Comparison of ENCODE assay signal across 6 fruit fly cellular contexts in genomic region chrX:12582984-12583869, dm6.
TF ChIP-seq lines count a peak whose summit lies in the region.

Pits (minus strand) TSS chrX:12583193.

- TF ChIP-seq CTCF in S2 (optimal IDR thresholded peaks at IDR 0.05; lab: Kevin White, UChicago) = peak; percentile 63 to 73
- TF ChIP-seq CTCF in whole organism, embryonic (GFP tag; optimal IDR thresholded peaks at IDR 0.05; lab: Kevin White, UChicago) = peak; percentile 65

TF ChIP-seq in whole organism, adult, 20 proteins besides CTCF, POLR2A, EP300 and RAD21 (continues in another document):
- TF ChIP-seq Crg-1 (GFP tag; optimal IDR thresholded peaks at IDR 0.05; lab: Kevin White, UChicago) = peak; percentile 8
- peak; percentile 98 for TF ChIP-seq Mnt (GFP tag; optimal IDR thresholded peaks at IDR 0.05; lab: Kevin White, UChicago)
- peak; percentile 8 for TF ChIP-seq CG12768 (GFP tag; optimal IDR thresholded peaks at IDR 0.05; lab: Kevin White, UChicago)
- peak; percentile 93 for TF ChIP-seq CG14711 (tag; optimal IDR thresholded peaks at IDR 0.05; lab: Kevin White, UChicago)
- TF ChIP-seq Clk (GFP tag; optimal IDR thresholded peaks at IDR 0.05; lab: Kevin White, UChicago) = no peak
- TF ChIP-seq toe (GFP tag; optimal IDR thresholded peaks at IDR 0.05; lab: Kevin White, UChicago) = no peak
- peak; percentile 75 for TF ChIP-seq CG7101 (tag; optimal IDR thresholded peaks at IDR 0.05; lab: Kevin White, UChicago)
- no peak for TF ChIP-seq kay (GFP tag; lab: Kevin White, UChicago; ENCODE audit: borderline replicate concordance)
- TF ChIP-seq CG1620 (GFP tag; optimal IDR thresholded peaks at IDR 0.05; lab: Kevin White, UChicago) = peak; percentile 66
- peak; percentile 76 for TF ChIP-seq tj (GFP tag; optimal IDR thresholded peaks at IDR 0.05; lab: Kevin White, UChicago)
- TF ChIP-seq CG33017 (tag; optimal IDR thresholded peaks at IDR 0.05; lab: Kevin White, UChicago) = no peak
- peak; percentile 87 for TF ChIP-seq bab1 (GFP tag; optimal IDR thresholded peaks at IDR 0.05; lab: Kevin White, UChicago)
- peak; percentile 55 for TF ChIP-seq ovo (GFP tag; optimal IDR thresholded peaks at IDR 0.05; lab: Kevin White, UChicago)
- no peak for TF ChIP-seq CG7045 (GFP tag; optimal IDR thresholded peaks at IDR 0.05; lab: Kevin White, UChicago)
- peak; percentile 49 for TF ChIP-seq pad (GFP tag; optimal IDR thresholded peaks at IDR 0.05; lab: Kevin White, UChicago)
- TF ChIP-seq CG11617 (GFP tag; optimal IDR thresholded peaks at IDR 0.05; lab: Kevin White, UChicago) = peak; percentile 54
- no peak for TF ChIP-seq cnc (optimal IDR thresholded peaks at IDR 0.05; lab: Kevin White, UChicago)
- peak; percentile 89 for TF ChIP-seq cic (GFP tag; optimal IDR thresholded peaks at IDR 0.05; lab: Kevin White, UChicago)

TF ChIP-seq in whole organism, embryonic, 481 proteins besides CTCF, POLR2A, EP300 and RAD21 (continues in another document):
- no peak for TF ChIP-seq sc (optimal IDR thresholded peaks at IDR 0.05; lab: Kevin White, UChicago)
- no peak for TF ChIP-seq sc (GFP tag; optimal IDR thresholded peaks at IDR 0.05; lab: Kevin White, UChicago)
- TF ChIP-seq stc (GFP tag; IDR thresholded peaks at IDR 0.05; lab: Robert Waterston, UW) = no peak; the same call in 1 of the 2 replicates
- peak; percentile 98 for TF ChIP-seq CG9797 (GFP tag; optimal IDR thresholded peaks at IDR 0.05; lab: Kevin White, UChicago)
- no peak for TF ChIP-seq TFAM (GFP tag; optimal IDR thresholded peaks at IDR 0.05; lab: Kevin White, UChicago)
- no peak for TF ChIP-seq CG31388 (GFP tag; optimal IDR thresholded peaks at IDR 0.05; lab: Kevin White, UChicago)
- TF ChIP-seq CkIIα-i1 (GFP tag; IDR thresholded peaks at IDR 0.05; lab: Robert Waterston, UW) = no peak
- peak; percentile 76; the same call in 1 of the 2 replicates for TF ChIP-seq Bgb (GFP tag; IDR thresholded peaks at IDR 0.05; lab: Robert Waterston, UW; ENCODE audit: partially characterized antibody)
- peak; percentile 16 for TF ChIP-seq gsb-n (tag; optimal IDR thresholded peaks at IDR 0.05; lab: Kevin White, UChicago)
- no peak for TF ChIP-seq dimm (GFP tag; IDR thresholded peaks at IDR 0.05; lab: Robert Waterston, UW)
- TF ChIP-seq CG1832 (GFP tag; optimal IDR thresholded peaks at IDR 0.05; lab: Kevin White, UChicago) = peak; percentile 91
- no peak for TF ChIP-seq Sry-β (GFP tag; optimal IDR thresholded peaks at IDR 0.05; lab: Kevin White, UChicago)
- TF ChIP-seq fd64A (GFP tag; optimal IDR thresholded peaks at IDR 0.05; lab: Kevin White, UChicago) = peak; percentile 48
- peak; percentile 83 for TF ChIP-seq ash1 (GFP tag; optimal IDR thresholded peaks at IDR 0.05; lab: Kevin White, UChicago)
- peak; percentile 50 for TF ChIP-seq nau (GFP tag; optimal IDR thresholded peaks at IDR 0.05; lab: Kevin White, UChicago)
- peak; percentile 64 for TF ChIP-seq CG2678 (tag; optimal IDR thresholded peaks at IDR 0.05; lab: Kevin White, UChicago)
- peak; percentile 57; the same call in 1 of the 2 replicates for TF ChIP-seq CG4404 (GFP tag; IDR thresholded peaks at IDR 0.05; lab: Robert Waterston, UW)
- TF ChIP-seq CG1647 (GFP tag; optimal IDR thresholded peaks at IDR 0.05; lab: Kevin White, UChicago) = peak; percentile 1

TF ChIP-seq in whole organism, prepupa, 60 proteins besides CTCF, POLR2A, EP300 and RAD21 (continues in another document):
- no peak for TF ChIP-seq Eip93F (GFP tag; optimal IDR thresholded peaks at IDR 0.05; lab: Kevin White, UChicago)
- peak; percentile 65 for TF ChIP-seq CG16779 (tag; optimal IDR thresholded peaks at IDR 0.05; lab: Kevin White, UChicago)
- TF ChIP-seq CG15336 (GFP tag; IDR thresholded peaks at IDR 0.05; lab: Robert Waterston, UW) = peak; percentile 10
- TF ChIP-seq acj6 (GFP tag; optimal IDR thresholded peaks at IDR 0.05; lab: Kevin White, UChicago) = peak; percentile 37
- TF ChIP-seq CG6854 (GFP tag; optimal IDR thresholded peaks at IDR 0.05; lab: Kevin White, UChicago) = peak; percentile 82
- no peak for TF ChIP-seq lz (GFP tag; optimal IDR thresholded peaks at IDR 0.05; lab: Kevin White, UChicago)
- TF ChIP-seq Hr4 (GFP tag; optimal IDR thresholded peaks at IDR 0.05; lab: Kevin White, UChicago) = no peak
- TF ChIP-seq CG4318 (GFP tag; optimal IDR thresholded peaks at IDR 0.05; lab: Kevin White, UChicago) = peak; percentile 36
- TF ChIP-seq CG7368 (GFP tag; optimal IDR thresholded peaks at IDR 0.05; lab: Kevin White, UChicago) = no peak
- peak in 1 of 2 experiments; percentile 14 for TF ChIP-seq salr (GFP tag; optimal IDR thresholded peaks at IDR 0.05; lab: Kevin White, UChicago)
- peak; percentile 72 for TF ChIP-seq vri (GFP tag; optimal IDR thresholded peaks at IDR 0.05; lab: Kevin White, UChicago)
- TF ChIP-seq Lpt (GFP tag; optimal IDR thresholded peaks at IDR 0.05; lab: Kevin White, UChicago) = peak; percentile 66
- peak; percentile 53 for TF ChIP-seq CG1621 (tag; optimal IDR thresholded peaks at IDR 0.05; lab: Kevin White, UChicago)
- peak; percentile 68 for TF ChIP-seq eg (GFP tag; IDR thresholded peaks at IDR 0.05; lab: Robert Waterston, UW)
- TF ChIP-seq Ets21C (GFP tag; optimal IDR thresholded peaks at IDR 0.05; lab: Kevin White, UChicago) = peak; percentile 5
- TF ChIP-seq Blimp-1 (GFP tag; optimal IDR thresholded peaks at IDR 0.05; lab: Kevin White, UChicago) = no peak
- peak; percentile 27 for TF ChIP-seq CG3032 (tag; optimal IDR thresholded peaks at IDR 0.05; lab: Kevin White, UChicago)
- peak; percentile 72 for TF ChIP-seq svp (GFP tag; lab: Kevin White, UChicago)
- TF ChIP-seq CG32006 (GFP tag; optimal IDR thresholded peaks at IDR 0.05; lab: Kevin White, UChicago) = peak; percentile 14
- peak; percentile 6 for TF ChIP-seq Hr39 (GFP tag; optimal IDR thresholded peaks at IDR 0.05; lab: Kevin White, UChicago)

TF ChIP-seq in whole organism, pupa, 21 proteins besides CTCF, POLR2A, EP300 and RAD21:
- peak; percentile 76 for TF ChIP-seq fd96Ca (GFP tag; IDR thresholded peaks at IDR 0.05; lab: Robert Waterston, UW)
- TF ChIP-seq Snoo (tag; optimal IDR thresholded peaks at IDR 0.05; lab: Kevin White, UChicago) = no peak
- TF ChIP-seq CG14655 (GFP tag; optimal IDR thresholded peaks at IDR 0.05; lab: Kevin White, UChicago) = peak; percentile 16
- no peak for TF ChIP-seq CG17806 (tag; optimal IDR thresholded peaks at IDR 0.05; lab: Kevin White, UChicago)
- peak; percentile 64 for TF ChIP-seq CG4496 (GFP tag; IDR thresholded peaks at IDR 0.05; lab: Robert Waterston, UW)
- peak; percentile 68 for TF ChIP-seq CG12605 (GFP tag; IDR thresholded peaks at IDR 0.05; lab: Robert Waterston, UW)
- peak; percentile 50 for TF ChIP-seq EcR (GFP tag; optimal IDR thresholded peaks at IDR 0.05; lab: Kevin White, UChicago)
- peak; percentile 6 for TF ChIP-seq CG15710 (tag; optimal IDR thresholded peaks at IDR 0.05; lab: Kevin White, UChicago)
- TF ChIP-seq CG9948 (tag; optimal IDR thresholded peaks at IDR 0.05; lab: Kevin White, UChicago) = no peak
- TF ChIP-seq Ets98B (GFP tag; IDR thresholded peaks at IDR 0.05; lab: Robert Waterston, UW) = peak; percentile 55; the same call in 1 of the 2 replicates
- peak; percentile 39 for TF ChIP-seq CG8159 (tag; optimal IDR thresholded peaks at IDR 0.05; lab: Kevin White, UChicago)
- TF ChIP-seq CG10348 (GFP tag; IDR thresholded peaks at IDR 0.05; lab: Robert Waterston, UW) = no peak
- TF ChIP-seq CG32121 (GFP tag; IDR thresholded peaks at IDR 0.05; lab: Robert Waterston, UW) = peak; percentile 55
- no peak for TF ChIP-seq CG8301 (tag; optimal IDR thresholded peaks at IDR 0.05; lab: Kevin White, UChicago)
- TF ChIP-seq CG13204 (GFP tag; optimal IDR thresholded peaks at IDR 0.05; lab: Kevin White, UChicago) = peak; percentile 89
- TF ChIP-seq CG34367 (tag; optimal IDR thresholded peaks at IDR 0.05; lab: Kevin White, UChicago) = no peak
- no peak for TF ChIP-seq D1 (tag; optimal IDR thresholded peaks at IDR 0.05; lab: Kevin White, UChicago)

TF ChIP-seq in whole organism, wandering third instar larva, 38 proteins besides CTCF, POLR2A, EP300 and RAD21 (continues in another document):
- TF ChIP-seq CrebA (GFP tag; optimal IDR thresholded peaks at IDR 0.05; lab: Kevin White, UChicago; ENCODE audit: borderline replicate concordance) (no peak), rgr (GFP tag; optimal IDR thresholded peaks at IDR 0.05; lab: Kevin White, UChicago) (peak; percentile 49), Hnf4 (GFP tag; optimal IDR thresholded peaks at IDR 0.05; lab: Kevin White, UChicago) (peak; percentile 44), Rel (GFP tag; optimal IDR thresholded peaks at IDR 0.05; lab: Kevin White, UChicago) (no peak), Rel (tag; optimal IDR thresholded peaks at IDR 0.05; lab: Kevin White, UChicago) (peak; percentile 65), Hr83 (GFP tag; optimal IDR thresholded peaks at IDR 0.05; lab: Kevin White, UChicago; ENCODE audit: poor library complexity, severe bottlenecking) (peak; percentile 81), brk (GFP tag; optimal IDR thresholded peaks at IDR 0.05; lab: Kevin White, UChicago) (peak; percentile 36), sage (GFP tag; optimal IDR thresholded peaks at IDR 0.05; lab: Kevin White, UChicago) (peak; percentile 26), Dfd (GFP tag; optimal IDR thresholded peaks at IDR 0.05; lab: Kevin White, UChicago) (no peak), fru (GFP tag; optimal IDR thresholded peaks at IDR 0.05; lab: Kevin White, UChicago) (peak; percentile 26), Jra (GFP tag; optimal IDR thresholded peaks at IDR 0.05; lab: Kevin White, UChicago) (peak; percentile 16), CG32264 (GFP tag; optimal IDR thresholded peaks at IDR 0.05; lab: Kevin White, UChicago) (no peak), dl (GFP tag; optimal IDR thresholded peaks at IDR 0.05; lab: Kevin White, UChicago; ENCODE audit: insufficient read depth in 1 of 2, partially characterized antibody in 2 of 2) (peak; percentile 7 to 10), foxo (GFP tag; optimal IDR thresholded peaks at IDR 0.05; lab: Kevin White, UChicago) (peak in 1 of 2 experiments; percentile 41), CG9705 (GFP tag; optimal IDR thresholded peaks at IDR 0.05; lab: Kevin White, UChicago) (no peak), Myc (optimal IDR thresholded peaks at IDR 0.05; lab: Kevin White, UChicago) (peak; percentile 31), br (GFP tag; optimal IDR thresholded peaks at IDR 0.05; lab: Kevin White, UChicago) (peak; percentile 24), sv (GFP tag; optimal IDR thresholded peaks at IDR 0.05; lab: Kevin White, UChicago) (no peak), OdsH (GFP tag; optimal IDR thresholded peaks at IDR 0.05; lab: Kevin White, UChicago) (peak; percentile 21), Mio (GFP tag; optimal IDR thresholded peaks at IDR 0.05; lab: Kevin White, UChicago) (no peak), jim (GFP tag; optimal IDR thresholded peaks at IDR 0.05; lab: Kevin White, UChicago) (peak; percentile 63), h (GFP tag; optimal IDR thresholded peaks at IDR 0.05; lab: Kevin White, UChicago) (peak; percentile 95), woc (GFP tag; optimal IDR thresholded peaks at IDR 0.05; lab: Kevin White, UChicago) (peak; percentile 14), HLH106 (tag; optimal IDR thresholded peaks at IDR 0.05; lab: Kevin White, UChicago) (peak; percentile 54), Sp1 (GFP tag; optimal IDR thresholded peaks at IDR 0.05; lab: Kevin White, UChicago) (peak; percentile 54), ey (GFP tag; optimal IDR thresholded peaks at IDR 0.05; lab: Kevin White, UChicago) (no peak)
